Worm (Caenorhabditis elegans): ENCODE measurements around the gene C49F5.3.
"Not testable (repeated sequence)": the region's sequence is repeated elsewhere in the genome, so short reads cannot be mapped to it uniquely, and the experiment has no call there.

C49F5.3 gene

DNA sequence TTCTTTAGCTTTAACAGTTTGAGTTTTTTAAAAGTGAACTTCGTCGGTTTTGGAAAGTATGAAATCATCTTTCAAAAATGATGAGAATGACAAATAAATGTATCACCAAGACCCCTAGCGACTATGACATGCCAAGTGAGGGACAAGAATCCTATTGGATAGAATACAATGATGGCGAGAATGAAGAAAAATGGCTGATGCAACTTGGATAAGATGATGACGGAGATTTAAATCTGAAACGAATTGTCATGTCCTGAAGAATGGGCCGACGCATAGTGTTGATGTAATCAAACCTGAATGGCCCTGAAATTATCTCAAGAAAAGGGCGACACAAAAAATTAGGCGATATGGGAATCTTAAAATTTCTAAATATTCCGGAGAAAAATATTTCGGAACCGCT is 19.8 kb downstream of the C49F5.3 start:
- TF ChIP-seq ceh-16 (tag; optimal IDR thresholded peaks at IDR 0.05) (no peak), nhr-25 (tag; optimal IDR thresholded peaks at IDR 0.05) (peak; percentile 47), aly-2 (tag; optimal IDR thresholded peaks at IDR 0.05) (no peak), hmg-11 (tag; optimal IDR thresholded peaks at IDR 0.05) (no peak), unc-62 (GFP tag; optimal IDR thresholded peaks at IDR 0.05) (no peak), ceh-82 (tag; optimal IDR thresholded peaks at IDR 0.05) (no peak), snpc-4 (tag; optimal IDR thresholded peaks at IDR 0.05) (no peak), ceh-9 (tag; optimal IDR thresholded peaks at IDR 0.05) (no peak), pqm-1 (tag; optimal IDR thresholded peaks at IDR 0.05) (no peak), ZK546.5 (tag; optimal IDR thresholded peaks at IDR 0.05) (no peak), zag-1 (tag; optimal IDR thresholded peaks at IDR 0.05) (no peak), fkh-2 (tag; optimal IDR thresholded peaks at IDR 0.05) (no peak), jun-1 (tag; optimal IDR thresholded peaks at IDR 0.05) (no peak), egl-5 (tag; optimal IDR thresholded peaks at IDR 0.05) (no peak), elt-2 (tag; optimal IDR thresholded peaks at IDR 0.05) (no peak), nhr-28 (tag; optimal IDR thresholded peaks at IDR 0.05) (no peak), nhr-23 (tag; optimal IDR thresholded peaks at IDR 0.05) (peak; percentile 27), nhr-67 (tag; optimal IDR thresholded peaks at IDR 0.05) (no peak), ztf-11 (tag; optimal IDR thresholded peaks at IDR 0.05) (no peak), elt-1 (tag; optimal IDR thresholded peaks at IDR 0.05) (peak; percentile 74), tbx-2 (tag; optimal IDR thresholded peaks at IDR 0.05) (no peak)

ce11 chrX:11962050-11962788 is 21.2 kb downstream of the C49F5.3 start:
- no peak for TF ChIP-seq nhr-67 (tag; optimal IDR thresholded peaks at IDR 0.05)
- peak in 2 of 3 experiments; percentile 22 to 68 for TF ChIP-seq elt-3 (tag; optimal IDR thresholded peaks at IDR 0.05)
- peak; percentile 33 for TF ChIP-seq jun-1 (tag; optimal IDR thresholded peaks at IDR 0.05)
- TF ChIP-seq nhr-11 (tag; optimal IDR thresholded peaks at IDR 0.05): no peak
- no peak for TF ChIP-seq zag-1 (tag; optimal IDR thresholded peaks at IDR 0.05)
- no peak for TF ChIP-seq unc-39 (tag; optimal IDR thresholded peaks at IDR 0.05)
- TF ChIP-seq ceh-16 (tag; optimal IDR thresholded peaks at IDR 0.05): no peak
- no peak for TF ChIP-seq ceh-28 (tag; optimal IDR thresholded peaks at IDR 0.05)
- no peak for TF ChIP-seq ceh-82 (tag; optimal IDR thresholded peaks at IDR 0.05)
- no peak for TF ChIP-seq mdl-1 (tag; optimal IDR thresholded peaks at IDR 0.05)
- no peak for TF ChIP-seq hmg-11 (tag; optimal IDR thresholded peaks at IDR 0.05)
- TF ChIP-seq elt-2 (tag; optimal IDR thresholded peaks at IDR 0.05): peak; percentile 94
- TF ChIP-seq pqm-1 (tag; optimal IDR thresholded peaks at IDR 0.05): peak; percentile 54
- TF ChIP-seq fos-1 (tag; optimal IDR thresholded peaks at IDR 0.05): no peak
- TF ChIP-seq mml-1 (tag; optimal IDR thresholded peaks at IDR 0.05): no peak
- TF ChIP-seq elt-1 (tag; optimal IDR thresholded peaks at IDR 0.05): no peak

DNA sequence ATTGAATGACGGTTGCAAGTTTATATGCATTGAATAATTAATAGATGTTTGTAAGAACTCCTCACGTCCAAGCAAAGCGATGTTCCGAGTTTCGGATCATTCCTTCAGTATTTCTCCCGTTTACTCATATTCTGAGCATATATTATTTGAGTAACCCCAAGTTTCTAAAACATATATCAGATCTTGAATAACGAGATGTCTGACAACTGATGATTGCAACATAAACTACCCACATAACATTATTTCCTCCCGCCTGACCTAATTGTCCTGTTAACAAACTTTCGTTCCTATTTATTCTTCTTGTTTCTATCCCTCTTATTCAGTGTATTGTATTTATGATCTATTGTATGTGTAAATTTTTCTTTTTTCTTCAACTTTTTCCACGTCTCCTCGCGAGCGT is 22.3 kb downstream of the C49F5.3 start, which contains the start of gene C49F5.13:
Gene C49F5.13, plus strand, starts transcription at position 301 of the 400 bp plus-strand sequence.
- not testable (repeated sequence) for TF ChIP-seq nhr-77, ceh-28, ztf-11 (tag; optimal IDR thresholded peaks at IDR 0.05)

DNA sequence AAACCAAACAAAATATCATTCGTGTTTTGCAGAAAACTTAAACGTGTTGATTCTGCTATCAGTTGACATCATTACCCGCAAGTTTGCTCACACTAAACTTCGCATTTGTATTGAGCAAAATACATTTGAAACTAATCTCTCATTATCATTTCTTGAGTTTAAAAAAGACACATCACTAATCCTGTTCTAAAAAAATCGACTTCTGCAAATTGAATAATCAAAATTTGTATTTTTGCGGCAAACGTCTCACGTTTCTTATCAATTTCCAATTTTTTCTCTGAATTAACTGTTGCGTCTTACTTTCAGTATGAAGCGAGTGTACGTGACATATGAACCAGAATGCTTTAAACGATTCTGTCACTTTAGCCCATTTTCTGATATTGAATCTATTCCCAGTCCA is 23.6 kb downstream of the C49F5.3 start, which contains the start of gene C49F5.8:
Gene C49F5.8, plus strand, starts transcription at position 301 of the 400 bp plus-strand sequence.
- TF ChIP-seq ceh-9 (tag; optimal IDR thresholded peaks at IDR 0.05) (no peak), nhr-237 (tag; optimal IDR thresholded peaks at IDR 0.05) (no peak), sea-2 (GFP tag; optimal IDR thresholded peaks at IDR 0.05) (no peak), mml-1 (tag; optimal IDR thresholded peaks at IDR 0.05) (no peak), nhr-43 (tag; optimal IDR thresholded peaks at IDR 0.05; ENCODE audit: poor library complexity, severe bottlenecking) (no peak), ZK546.5 (tag; optimal IDR thresholded peaks at IDR 0.05) (no peak), skn-1 (tag; optimal IDR thresholded peaks at IDR 0.05) (no peak), nhr-23 (tag; optimal IDR thresholded peaks at IDR 0.05) (no peak), unc-62 (GFP tag; optimal IDR thresholded peaks at IDR 0.05) (no peak), ceh-82 (tag; optimal IDR thresholded peaks at IDR 0.05) (no peak), elt-3 (tag; optimal IDR thresholded peaks at IDR 0.05) (no peak), ceh-16 (tag; optimal IDR thresholded peaks at IDR 0.05) (no peak), egl-5 (tag; optimal IDR thresholded peaks at IDR 0.05) (no peak), fkh-10 (GFP tag; optimal IDR thresholded peaks at IDR 0.05) (no peak), nhr-67 (tag; optimal IDR thresholded peaks at IDR 0.05) (no peak)

All from whole organism, L3 larva.